Worm (Caenorhabditis elegans) whole organism, L1 larva: Measurements from ENCODE around the gene col-142.

ENCODE experiments used
- C34B4.2 ChIP-seq: sonication (generic microtip); optimal IDR thresholded peaks from 2 replicates; lab custom pipeline; 2017; ENCODE audit warnings: mild to moderate bottlenecking, missing genetic modification characterization, missing compliant biosample characterization
- alr-1 ChIP-seq: fragments of 200-800 bp; sonication (Bioruptor generic); optimal IDR thresholded peaks from 2 replicates; lab custom pipeline; 2018; ENCODE audit warnings: borderline replicate concordance, mild to moderate bottlenecking, missing genetic modification characterization, missing compliant biosample characterization
- aly-2 ChIP-seq: fragments of 150-350 bp; optimal IDR thresholded peaks from 2 replicates; lab custom pipeline; 2014; ENCODE audit warnings: missing biosample characterization, missing genetic modification characterization
- ama-1 ChIP-seq: fragments of 150-350 bp; optimal IDR thresholded peaks from 2 replicates; lab custom pipeline; 2014
- blmp-1 ChIP-seq: fragments of 150-350 bp; optimal IDR thresholded peaks from 2 replicates; lab custom pipeline; 2014; ENCODE audit warnings: missing biosample characterization, missing genetic modification characterization
- ceh-8 ChIP-seq: fragments of 200-800 bp; sonication (Bioruptor generic); optimal IDR thresholded peaks from 2 replicates; lab custom pipeline; 2018; ENCODE audit warnings: mild to moderate bottlenecking, missing genetic modification characterization, moderate library complexity, missing compliant biosample characterization
- ceh-90 ChIP-seq: sonication (generic microtip); optimal IDR thresholded peaks from 2 replicates; lab custom pipeline; 2016; ENCODE audit warnings: missing genetic modification characterization, missing compliant biosample characterization
- dpl-1 ChIP-seq, 3 experiments: fragments of 150-350 bp in 2 of 3; sonication (generic microtip) in 1 of 3; optimal IDR thresholded peaks; 2 replicates each; lab custom pipeline; 2014 to 2017; ENCODE audit warnings: missing biosample characterization in 3 of 3, missing genetic modification characterization in 3 of 3, missing genetic modification reagents in 3 of 3
- dsc-1 ChIP-seq: sonication (generic microtip); optimal IDR thresholded peaks from 2 replicates; lab custom pipeline; 2016; ENCODE audit warnings: mild to moderate bottlenecking, missing genetic modification characterization, missing compliant biosample characterization
- efl-1 ChIP-seq, 4 experiments: fragments of 150-350 bp; optimal IDR thresholded peaks in 3 of 4; peaks in 1 of 4; 1 replicate in 1 of 4; 2 replicates in 3 of 4; lab custom pipeline; 2014; ENCODE audit warnings: missing biosample characterization in 2 of 4, missing genetic modification characterization in 2 of 4, missing genetic modification reagents in 2 of 4
- efl-3 ChIP-seq: fragments of 200-800 bp; sonication (Bioruptor generic); optimal IDR thresholded peaks from 2 replicates; lab custom pipeline; 2018; ENCODE audit warnings: mild to moderate bottlenecking, missing genetic modification characterization, missing compliant biosample characterization
- egl-27 ChIP-seq, 2 experiments: fragments of 150-350 bp in 1 of 2; sonication (generic microtip); optimal IDR thresholded peaks; 3 replicates each; lab custom pipeline; 2017 to 2018; ENCODE audit warnings: missing biosample characterization in 2 of 2, missing genetic modification characterization in 2 of 2, missing genetic modification reagents in 2 of 2
- elt-2 ChIP-seq: sonication (generic microtip); optimal IDR thresholded peaks from 2 replicates; lab custom pipeline; 2016; ENCODE audit warnings: missing genetic modification characterization, mild to moderate bottlenecking, inconsistent platforms, missing compliant biosample characterization, missing genetic modification reagents
- elt-3 ChIP-seq, 6 experiments: fragments of 150-350 bp in 1 of 6; sonication (generic microtip); optimal IDR thresholded peaks; 2 replicates each; lab custom pipeline; 2017 to 2018; ENCODE audit warnings: missing biosample characterization in 6 of 6, missing genetic modification characterization in 6 of 6, inconsistent platforms in 1 of 6
- ets-5 ChIP-seq: fragments of 200-800 bp; sonication (Bioruptor generic); IDR thresholded peaks from 2 replicates; pipeline ENCODE4 v1.3.6; 2022; ENCODE audit warnings: missing genetic modification characterization, missing compliant biosample characterization
- fkh-10 ChIP-seq: sonication (generic microtip); optimal IDR thresholded peaks from 2 replicates; lab custom pipeline; 2017; ENCODE audit warnings: missing biosample characterization, missing genetic modification reagents, missing genetic modification characterization
- fkh-8 ChIP-seq: sonication (generic microtip); optimal IDR thresholded peaks from 2 replicates; lab custom pipeline; 2016; ENCODE audit warnings: mild to moderate bottlenecking, missing genetic modification characterization, missing compliant biosample characterization
- grh-1 ChIP-seq: fragments of 200-800 bp; sonication (Bioruptor generic); IDR thresholded peaks from 2 replicates; pipeline ENCODE4 v1.3.6; 2022; ENCODE audit warnings: missing genetic modification reagents, missing genetic modification characterization, missing compliant biosample characterization
- hlh-17 ChIP-seq: fragments of 200-800 bp; sonication (Bioruptor generic); optimal IDR thresholded peaks from 2 replicates; lab custom pipeline; 2018; ENCODE audit warnings: missing genetic modification characterization, mild to moderate bottlenecking, missing compliant biosample characterization, moderate library complexity, borderline replicate concordance
- hlh-4 ChIP-seq: sonication (generic microtip); optimal IDR thresholded peaks from 2 replicates; lab custom pipeline; 2016; ENCODE audit warnings: mild to moderate bottlenecking, missing genetic modification characterization, missing compliant biosample characterization
- hpl-2 ChIP-seq: fragments of 150-350 bp; optimal IDR thresholded peaks from 2 replicates; lab custom pipeline; 2014; ENCODE audit warnings: missing biosample characterization, missing genetic modification reagents, missing genetic modification characterization
- irx-1 ChIP-seq: sonication (generic microtip); optimal IDR thresholded peaks from 2 replicates; lab custom pipeline; 2016; ENCODE audit warnings: missing genetic modification characterization, missing compliant biosample characterization
- isw-1 ChIP-seq: fragments of 200-800 bp; sonication (Bioruptor generic); IDR thresholded peaks from 2 replicates; pipeline ENCODE4 v1.3.6; 2022; ENCODE audit warnings: missing genetic modification characterization, missing compliant biosample characterization
- jun-1 ChIP-seq: fragments of 150-350 bp; optimal IDR thresholded peaks from 2 replicates; lab custom pipeline; 2014; ENCODE audit warnings: missing biosample characterization, missing genetic modification reagents, missing genetic modification characterization
- lin-15B ChIP-seq: fragments of 150-350 bp; sonication (generic microtip); optimal IDR thresholded peaks from 3 replicates; lab custom pipeline; 2014; ENCODE audit warnings: missing biosample characterization, missing genetic modification characterization
- lin-35 ChIP-seq, 2 experiments: fragments of 150-350 bp; optimal IDR thresholded peaks; 2 replicates each; lab custom pipeline; 2014; ENCODE audit warnings: missing biosample characterization in 2 of 2, missing genetic modification characterization in 2 of 2, missing genetic modification reagents in 2 of 2
- lsy-2 ChIP-seq, 2 experiments: fragments of 150-350 bp; optimal IDR thresholded peaks; 2 replicates each; lab custom pipeline; 2014; ENCODE audit warnings: missing biosample characterization in 2 of 2, missing genetic modification characterization in 2 of 2
- mdl-1 ChIP-seq, 2 experiments: fragments of 150-350 bp; optimal IDR thresholded peaks; 2 replicates each; lab custom pipeline; 2014 to 2017; ENCODE audit warnings: missing biosample characterization in 2 of 2, missing genetic modification characterization in 2 of 2, inconsistent platforms in 1 of 2
- mef-2 ChIP-seq: fragments of 150-350 bp; optimal IDR thresholded peaks from 2 replicates; lab custom pipeline; 2014; ENCODE audit warnings: missing biosample characterization, missing genetic modification characterization
- mep-1 ChIP-seq: fragments of 150-350 bp; optimal IDR thresholded peaks from 2 replicates; lab custom pipeline; 2014; ENCODE audit warnings: missing biosample characterization, missing genetic modification characterization
- nhr-11 ChIP-seq: fragments of 150-350 bp; optimal IDR thresholded peaks from 2 replicates; lab custom pipeline; 2014; ENCODE audit warnings: missing biosample characterization, missing genetic modification characterization
- nhr-20 ChIP-seq: sonication (generic microtip); optimal IDR thresholded peaks from 2 replicates; lab custom pipeline; 2016; ENCODE audit warnings: mild to moderate bottlenecking, missing genetic modification characterization, missing compliant biosample characterization
- nhr-237 ChIP-seq: fragments of 150-350 bp; optimal IDR thresholded peaks from 2 replicates; lab custom pipeline; 2014; ENCODE audit warnings: missing biosample characterization, missing genetic modification characterization
- nhr-47 ChIP-seq: sonication (generic microtip); optimal IDR thresholded peaks from 2 replicates; lab custom pipeline; 2016; ENCODE audit warnings: mild to moderate bottlenecking, missing genetic modification characterization, moderate library complexity, missing compliant biosample characterization
- nhr-76 ChIP-seq: sonication (generic microtip); optimal IDR thresholded peaks from 2 replicates; lab custom pipeline; 2017; ENCODE audit warnings: missing biosample characterization, missing genetic modification characterization
- nhr-77 ChIP-seq: fragments of 150-350 bp; optimal IDR thresholded peaks from 2 replicates; lab custom pipeline; 2014; ENCODE audit warnings: missing biosample characterization, missing genetic modification characterization
- nhr-84 ChIP-seq: sonication (generic microtip); optimal IDR thresholded peaks from 2 replicates; lab custom pipeline; 2017; ENCODE audit warnings: missing biosample characterization, missing genetic modification characterization
- nhr-90 ChIP-seq: sonication (generic microtip); optimal IDR thresholded peaks from 2 replicates; lab custom pipeline; 2016; ENCODE audit warnings: mild to moderate bottlenecking, missing genetic modification characterization, missing compliant biosample characterization; ENCODE audit not compliant: poor library complexity
- pqm-1 ChIP-seq: sonication (generic microtip); optimal IDR thresholded peaks from 3 replicates; lab custom pipeline; 2017; ENCODE audit warnings: missing biosample characterization, missing genetic modification characterization
- rnt-1 ChIP-seq: sonication (generic microtip); optimal IDR thresholded peaks from 2 replicates; lab custom pipeline; 2016; ENCODE audit warnings: mild to moderate bottlenecking, missing genetic modification characterization, moderate library complexity, missing compliant biosample characterization
- skn-1 ChIP-seq: fragments of 150-350 bp; optimal IDR thresholded peaks from 2 replicates; lab custom pipeline; 2014; ENCODE audit warnings: missing biosample characterization, missing genetic modification characterization
- snpc-4 ChIP-seq: fragments of 150-350 bp; optimal IDR thresholded peaks from 2 replicates; lab custom pipeline; 2014; ENCODE audit warnings: missing biosample characterization, missing genetic modification characterization
- snu-23 ChIP-seq: sonication (generic microtip); optimal IDR thresholded peaks from 2 replicates; lab custom pipeline; 2016; ENCODE audit warnings: missing genetic modification characterization, missing compliant biosample characterization
- sptf-1 ChIP-seq: fragments of 150-350 bp; optimal IDR thresholded peaks from 2 replicates; lab custom pipeline; 2014; ENCODE audit warnings: missing biosample characterization, missing genetic modification characterization
- tbx-2 ChIP-seq: sonication (generic microtip); optimal IDR thresholded peaks from 2 replicates; lab custom pipeline; 2016; ENCODE audit warnings: missing genetic modification characterization, missing compliant biosample characterization
- unc-130 ChIP-seq: fragments of 150-350 bp; optimal IDR thresholded peaks from 2 replicates; lab custom pipeline; 2017; ENCODE audit warnings: missing biosample characterization, missing genetic modification characterization, inconsistent platforms
- unc-62 ChIP-seq: fragments of 150-350 bp; optimal IDR thresholded peaks from 2 replicates; lab custom pipeline; 2014; ENCODE audit warnings: missing biosample characterization, missing genetic modification reagents, missing genetic modification characterization
- unc-98 ChIP-seq: fragments of 200-800 bp; sonication (Bioruptor generic); IDR thresholded peaks from 2 replicates; pipeline ENCODE4 v1.3.6; 2022; ENCODE audit warnings: missing genetic modification characterization, missing compliant biosample characterization
- vab-15 ChIP-seq: sonication (generic microtip); optimal IDR thresholded peaks from 2 replicates; lab custom pipeline; 2017; ENCODE audit warnings: missing genotype, mild to moderate bottlenecking, missing genetic modification characterization, missing compliant biosample characterization
- zip-4 ChIP-seq: fragments of 200-800 bp; sonication (Bioruptor generic); optimal IDR thresholded peaks from 2 replicates; lab custom pipeline; 2018; ENCODE audit warnings: mild to moderate bottlenecking, missing genetic modification characterization, moderate library complexity, missing compliant biosample characterization
- ztf-11 ChIP-seq, 2 experiments: sonication (generic microtip); optimal IDR thresholded peaks; 2 replicates each; lab custom pipeline; 2016 to 2017; ENCODE audit warnings: missing genetic modification characterization in 2 of 2, missing biosample characterization in 1 of 2, missing compliant biosample characterization in 1 of 2

The col-142 gene

ce11 chrV:6784853-6785492, 46.0 kb upstream of the col-142 start, which contains the start of the genes spn-4 and spe-39 (continued):
- TF ChIP-seq elt-2 (tag; lab: Kevin White, UChicago) (peak; percentile 65), nhr-47 (peak; percentile 87), ama-1 (lab: Kevin White, UChicago) (peak; percentile 1), ets-5 (GFP tag; lab: Robert Waterston, UW) (no peak), grh-1 (GFP tag; lab: Robert Waterston, UW) (peak; percentile 35), sptf-1 (tag; lab: Kevin White, UChicago) (no peak), blmp-1 (tag; lab: Kevin White, UChicago) (peak; percentile 66), ceh-8 (GFP tag; lab: Kevin White, UChicago) (peak; percentile 53), vab-15 (tag; lab: Kevin White, UChicago) (no peak), unc-130 (tag; lab: Kevin White, UChicago) (peak; percentile 95), nhr-11 (peak; percentile 25), hlh-4 (tag; lab: Kevin White, UChicago) (no peak), irx-1 (tag; lab: Kevin White, UChicago) (peak; percentile 67), mep-1 (tag; lab: Kevin White, UChicago) (peak; percentile 81), fkh-8 (tag; lab: Kevin White, UChicago) (peak; percentile 29), lsy-2 (tag; optimal IDR thresholded peaks at IDR 0.05; lab: Kevin White, UChicago) (peak; percentile 76 to 78), aly-2 (tag; lab: Kevin White, UChicago) (peak; percentile 54), egl-27 (tag; optimal IDR thresholded peaks at IDR 0.05; lab: Kevin White, UChicago) (no peak), lin-15B (peak; percentile 57), nhr-77 (no peak), nhr-237 (no peak), skn-1 (peak; percentile 90), C34B4.2 (tag; lab: Kevin White, UChicago) (no peak), hlh-17 (GFP tag; lab: Kevin White, UChicago) (no peak), nhr-90 (peak; percentile 81), fkh-10 (GFP tag; lab: Kevin White, UChicago) (peak; percentile 3), isw-1 (GFP tag; lab: Robert Waterston, UW) (peak; percentile 62), unc-98 (GFP tag; lab: Robert Waterston, UW) (no peak), ceh-90 (peak; percentile 46), snpc-4 (tag; lab: Kevin White, UChicago) (peak; percentile 88), nhr-84 (tag; lab: Kevin White, UChicago) (no peak), mdl-1 (tag; optimal IDR thresholded peaks at IDR 0.05; lab: Kevin White, UChicago) (peak in 1 of 2 experiments; percentile 65), efl-3 (no peak), nhr-20 (tag; lab: Kevin White, UChicago) (peak; percentile 84), snu-23 (GFP tag; lab: Kevin White, UChicago) (peak; percentile 84), nhr-76 (peak; percentile 51), alr-1 (tag; lab: Kevin White, UChicago) (no peak), jun-1 (tag; lab: Kevin White, UChicago) (peak; percentile 61), hpl-2 (GFP tag; lab: Kevin White, UChicago) (peak; percentile 81)
- TF ChIP-seq, all 84 proteins: peak for 53

ce11 chrV:6787906-6788430, 43.0 kb upstream of the col-142 start, which contains the start of gene ZC404.2:
ZC404.2 (plus strand) TSS chrV:6787952.
- TF ChIP-seq efl-1 (optimal IDR thresholded peaks at IDR 0.05; lab: Kevin White, UChicago) (peak in 1 of 2 experiments; percentile 68), efl-1 (GFP tag; optimal IDR thresholded peaks at IDR 0.05 in 1 of 2; lab: Kevin White, UChicago) (peak; percentile 38 to 86), mef-2 (tag; lab: Kevin White, UChicago) (no peak), nhr-237 (no peak), sptf-1 (tag; lab: Kevin White, UChicago) (no peak), unc-98 (GFP tag; lab: Robert Waterston, UW) (no peak), ztf-11 (tag; optimal IDR thresholded peaks at IDR 0.05; lab: Kevin White, UChicago) (no peak), lsy-2 (tag; optimal IDR thresholded peaks at IDR 0.05; lab: Kevin White, UChicago) (no peak), dsc-1 (tag; lab: Kevin White, UChicago) (no peak), elt-3 (tag; optimal IDR thresholded peaks at IDR 0.05; lab: Kevin White, UChicago) (no peak), zip-4 (no peak), C34B4.2 (tag; lab: Kevin White, UChicago) (no peak), rnt-1 (tag; lab: Kevin White, UChicago) (no peak), dpl-1 (GFP tag; optimal IDR thresholded peaks at IDR 0.05; lab: Kevin White, UChicago) (peak in 1 of 3 experiments; percentile 43), nhr-20 (tag; lab: Kevin White, UChicago) (no peak), pqm-1 (no peak), skn-1 (no peak), tbx-2 (tag; lab: Kevin White, UChicago) (no peak), unc-62 (GFP tag; lab: Kevin White, UChicago) (no peak), lin-35 (GFP tag; optimal IDR thresholded peaks at IDR 0.05; lab: Kevin White, UChicago) (peak in 1 of 2 experiments; percentile 30)
